Worm (Caenorhabditis elegans) whole organism, early embryonic: ENCODE results near the gene erg-28.

Source experiments
- B0310.2 ChIP-seq: sonication (generic microtip); optimal IDR thresholded peaks from 2 replicates; lab custom pipeline; 2016; ENCODE audit warnings: mild to moderate bottlenecking, missing genetic modification characterization, missing compliant biosample characterization
- F13C5.2 ChIP-seq: sonication (generic microtip); optimal IDR thresholded peaks from 2 replicates; lab custom pipeline; 2017; ENCODE audit warnings: mild to moderate bottlenecking, missing genetic modification characterization, inconsistent platforms, missing compliant biosample characterization
- ama-1 ChIP-seq: fragments of 150-350 bp; optimal IDR thresholded peaks from 2 replicates; lab custom pipeline; 2014
- ceh-13 ChIP-seq: fragments of 200-800 bp; sonication (Bioruptor generic); optimal IDR thresholded peaks from 2 replicates; lab custom pipeline; 2018; ENCODE audit warnings: mild to moderate bottlenecking, missing genetic modification characterization, missing compliant biosample characterization
- ceh-36 ChIP-seq: sonication (generic microtip); optimal IDR thresholded peaks from 2 replicates; lab custom pipeline; 2016; ENCODE audit warnings: missing genetic modification characterization, inconsistent platforms, missing compliant biosample characterization
- flt-1 ChIP-seq: fragments of 200-800 bp; sonication (Bioruptor generic); IDR thresholded peaks from 2 replicates; pipeline ENCODE4 v1.3.6; 2022; ENCODE audit warnings: missing genetic modification characterization, missing compliant biosample characterization
- hmg-4 ChIP-seq: fragments of 200-800 bp; sonication (Bioruptor generic); optimal IDR thresholded peaks from 2 replicates; lab custom pipeline; 2018; ENCODE audit warnings: mild to moderate bottlenecking, missing genetic modification characterization, missing compliant biosample characterization
- hnd-1 ChIP-seq: sonication (generic microtip); optimal IDR thresholded peaks from 2 replicates; lab custom pipeline; 2016; ENCODE audit warnings: missing genetic modification characterization, missing compliant biosample characterization
- pes-1 ChIP-seq: fragments of 200-800 bp; sonication (Bioruptor generic); IDR thresholded peaks from 2 replicates; pipeline ENCODE4 v1.3.6; 2022; ENCODE audit warnings: missing genetic modification reagents, missing genetic modification characterization, missing compliant biosample characterization
- sea-1 ChIP-seq: fragments of 200-800 bp; sonication (Bioruptor generic); conservative IDR thresholded peaks from 2 replicates; pipeline ENCODE4 v1.3.6; 2022; ENCODE audit warnings: missing genetic modification characterization, missing compliant biosample characterization
- tbx-11 ChIP-seq: fragments of 200-800 bp; sonication (Bioruptor generic); IDR thresholded peaks from 2 replicates; pipeline ENCODE4 v1.3.6; 2022; ENCODE audit warnings: missing genetic modification characterization, missing compliant biosample characterization
- tbx-37 ChIP-seq: fragments of 200-800 bp; sonication (Bioruptor generic); conservative IDR thresholded peaks from 2 replicates; pipeline ENCODE4 v1.3.6; 2022; ENCODE audit warnings: missing genetic modification reagents, missing genetic modification characterization, missing compliant biosample characterization
- tra-4 ChIP-seq: sonication (generic microtip); optimal IDR thresholded peaks from 2 replicates; lab custom pipeline; 2017; ENCODE audit warnings: missing genetic modification characterization, missing compliant biosample characterization

ce11 chrV:12612118-12612517 lies 4.9 kb downstream of the erg-28 start, which contains the start of gene cyc-2.2:
- no peak for TF ChIP-seq B0310.2
- TF ChIP-seq flt-1: no peak
- TF ChIP-seq tra-4 (tag; lab: Kevin White, UChicago): no peak
- no peak for TF ChIP-seq ceh-13
- no peak for TF ChIP-seq F13C5.2 (tag; lab: Kevin White, UChicago)
- TF ChIP-seq hnd-1 (tag; lab: Kevin White, UChicago): no peak
- TF ChIP-seq tbx-11: no peak
- no peak for TF ChIP-seq ama-1 (lab: Kevin White, UChicago)
- no peak for TF ChIP-seq pes-1 (GFP tag; lab: Robert Waterston, UW)
- TF ChIP-seq hmg-4 (GFP tag; lab: Kevin White, UChicago): no peak
- TF ChIP-seq sea-1 (GFP tag; lab: Robert Waterston, UW): no peak
- no peak for TF ChIP-seq ceh-36
- no peak for TF ChIP-seq tbx-37 (GFP tag; lab: Robert Waterston, UW)
